Worm (Caenorhabditis elegans) whole organism, L4/young adult: ENCODE results near the gene parg-2.

ENCODE experiments used
- W03F9.2 ChIP-seq: fragments of 150-350 bp; optimal IDR thresholded peaks from 2 replicates; lab custom pipeline; 2014; ENCODE audit warnings: missing biosample characterization, missing genetic modification characterization
- dao-5 ChIP-seq: sonication (generic microtip); optimal IDR thresholded peaks from 2 replicates; lab custom pipeline; 2016; ENCODE audit warnings: missing genotype, missing genetic modification characterization, moderate library complexity, missing compliant biosample characterization
- him-1 ChIP-seq: sonication (generic microtip); optimal IDR thresholded peaks from 2 replicates; lab custom pipeline; 2016; ENCODE audit warnings: missing genotype, missing genetic modification reagents, missing genetic modification characterization, missing compliant biosample characterization

Gene parg-2

DNA sequence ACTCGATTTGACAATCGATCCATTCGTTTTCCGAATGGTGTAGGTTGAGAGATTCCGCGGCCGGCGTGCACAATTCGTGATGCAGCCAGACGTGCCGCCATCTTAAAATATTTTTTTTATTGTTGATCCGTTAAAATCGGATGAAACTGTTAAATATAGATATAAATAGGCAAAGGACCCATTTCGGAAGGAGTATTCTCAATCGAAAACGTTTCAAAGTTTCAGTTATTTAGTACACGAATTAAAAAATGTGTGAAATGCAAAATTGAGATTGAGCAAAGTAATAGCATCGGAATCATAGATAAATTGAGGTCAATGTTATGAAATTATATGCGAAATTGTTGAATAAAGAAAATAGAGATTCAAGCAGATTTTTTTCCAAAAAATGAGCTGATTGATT, 25.0 kb upstream of the parg-2 start, which contains the start of gene mrps-33:
mrps-33 (minus strand) TSS at position 101 of the 400 bp plus-strand sequence.
- TF ChIP-seq W03F9.2 (tag; lab: Kevin White, UChicago) (no peak), dao-5 (tag; lab: Kevin White, UChicago) (no peak), him-1 (tag; lab: Kevin White, UChicago) (no peak)

DNA sequence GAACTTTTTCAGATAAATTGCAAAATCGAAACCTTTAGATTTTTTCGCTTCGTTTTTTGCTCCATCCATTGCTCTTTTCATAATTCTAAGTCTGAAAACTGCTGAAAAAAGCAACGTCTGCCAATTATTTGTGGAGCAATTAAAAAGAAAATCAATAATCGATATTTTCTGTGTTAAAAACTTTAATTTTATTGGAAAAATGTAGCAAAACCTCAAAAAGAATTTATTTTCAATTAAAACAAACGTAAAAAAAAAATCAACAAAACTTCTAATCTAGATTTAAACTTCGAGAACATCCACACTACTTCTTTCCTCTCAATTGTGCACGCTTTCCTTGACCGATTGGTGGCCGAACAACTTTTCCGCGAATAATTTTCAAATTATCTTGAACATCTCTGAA, 24.4 kb upstream of the parg-2 start, which contains the start of gene F21D5.5:
F21D5.5 (minus strand) TSS at position 101 of the 400 bp plus-strand sequence.
- TF ChIP-seq him-1 (tag; lab: Kevin White, UChicago) = no peak

DNA sequence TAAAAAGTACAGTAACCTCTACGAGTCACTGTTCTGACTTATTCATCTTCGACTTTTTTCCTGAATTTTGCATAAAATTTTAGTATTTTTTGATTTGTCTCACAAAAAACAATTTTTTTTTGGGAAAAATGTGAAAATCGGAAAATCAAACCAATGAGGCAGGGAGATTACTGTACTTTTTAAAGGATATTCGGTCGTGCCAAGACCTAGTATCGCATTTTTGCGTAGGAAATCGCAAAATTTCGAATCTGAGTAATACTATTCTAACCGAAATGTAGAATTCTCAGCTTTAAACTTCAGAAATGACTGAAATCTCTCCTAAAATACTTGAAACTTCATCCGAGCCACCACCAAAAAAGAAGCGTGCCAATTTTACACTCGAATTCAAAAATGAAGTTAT, 22.9 kb upstream of the parg-2 start, which contains the start of gene F21D5.4:
F21D5.4 (plus strand) TSS at position 301 of the 400 bp plus-strand sequence.
- TF ChIP-seq W03F9.2 (tag; lab: Kevin White, UChicago) (no peak), him-1 (tag; lab: Kevin White, UChicago) (no peak), dao-5 (tag; lab: Kevin White, UChicago) (no peak)

DNA sequence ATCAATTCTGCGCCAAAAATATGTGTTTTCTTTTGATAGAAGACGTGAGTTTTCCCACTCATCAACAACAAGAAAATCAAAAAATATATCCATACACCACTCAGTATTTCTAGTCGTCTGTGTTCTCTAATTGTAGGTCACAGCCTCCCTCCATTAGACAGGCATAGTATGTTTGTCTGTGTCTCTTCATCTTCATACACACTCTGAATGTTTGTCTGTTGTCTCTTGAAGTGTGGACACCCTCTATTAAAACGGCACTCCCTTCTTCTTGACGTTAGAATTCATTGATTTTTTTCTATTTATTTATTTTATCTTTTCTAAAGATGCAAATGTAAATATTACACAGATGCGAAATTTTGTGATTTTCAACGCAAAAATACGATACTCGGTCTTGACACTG, 22.4 kb upstream of the parg-2 start:
- TF ChIP-seq him-1 (tag; lab: Kevin White, UChicago) (no peak), W03F9.2 (tag; lab: Kevin White, UChicago) (peak; percentile 10), dao-5 (tag; lab: Kevin White, UChicago) (no peak)

DNA sequence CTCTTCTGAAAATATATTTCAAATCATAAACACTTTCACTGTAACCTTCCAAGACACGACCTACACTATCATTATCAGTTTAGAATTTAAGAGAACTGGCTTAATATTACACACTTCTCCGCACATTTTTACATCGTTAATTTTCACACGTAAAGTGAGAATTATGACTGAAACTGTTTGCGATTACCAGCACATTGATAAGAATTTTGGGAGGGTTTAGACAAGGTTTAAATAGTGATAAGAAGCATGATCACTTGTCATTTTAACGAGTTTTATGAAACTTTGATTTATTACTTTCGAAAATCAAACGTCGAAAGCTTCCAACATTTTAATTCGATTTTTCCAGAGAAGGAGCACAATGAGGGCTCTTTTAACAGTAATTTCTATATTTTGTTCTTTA, 15.5 kb upstream of the parg-2 start, which contains the start of gene F21D5.3:
F21D5.3 (plus strand) TSS at position 347 of the 400 bp plus-strand sequence.
- no peak for TF ChIP-seq him-1 (tag; lab: Kevin White, UChicago)
- TF ChIP-seq W03F9.2 (tag; lab: Kevin White, UChicago) = no peak
- TF ChIP-seq dao-5 (tag; lab: Kevin White, UChicago) = no peak

DNA sequence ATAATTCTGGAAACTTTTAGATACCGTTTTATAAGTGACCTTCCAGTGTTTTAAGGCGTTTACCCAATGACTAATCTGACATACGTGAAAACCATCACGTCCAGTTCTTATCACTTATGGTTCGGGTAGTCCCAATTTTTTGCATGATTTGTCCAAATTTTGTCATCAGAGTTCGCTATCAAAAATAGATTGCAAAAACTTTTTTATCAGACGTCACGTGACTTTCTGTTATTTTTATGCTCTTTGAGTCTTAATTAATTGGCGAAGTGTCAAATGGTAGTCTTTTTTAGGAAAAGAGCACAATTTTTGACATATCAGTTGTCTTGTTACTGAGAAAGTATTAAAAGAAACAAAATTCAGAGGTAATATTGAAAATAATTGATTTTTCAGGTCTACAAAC, 14.7 kb upstream of the parg-2 start:
- TF ChIP-seq W03F9.2 (tag; lab: Kevin White, UChicago) (no peak), him-1 (tag; lab: Kevin White, UChicago) (no peak), dao-5 (tag; lab: Kevin White, UChicago) (no peak)

DNA sequence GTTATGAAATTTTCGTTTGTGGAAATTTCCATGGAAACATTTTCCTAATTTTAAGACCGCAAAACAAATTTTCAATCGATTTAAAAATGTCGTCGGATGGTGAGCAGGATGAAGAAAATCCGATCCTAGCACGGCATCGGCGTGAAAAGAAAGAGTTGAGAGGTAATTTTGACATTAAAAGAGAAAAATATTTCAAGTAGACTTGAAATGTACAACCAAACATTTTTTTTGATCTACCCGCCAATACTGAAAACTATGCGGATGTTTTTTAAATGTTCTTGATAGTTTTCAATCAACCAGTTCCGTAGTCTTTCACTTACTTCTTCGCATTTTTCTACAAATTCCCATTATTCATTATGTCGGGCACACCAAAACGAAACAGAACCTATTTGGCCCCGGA, 13.2 kb upstream of the parg-2 start, which contains the start of gene otub-3:
otub-3 (plus strand) TSS at position 56 of the 400 bp plus-strand sequence.
- TF ChIP-seq dao-5 (tag; lab: Kevin White, UChicago) = no peak
- TF ChIP-seq W03F9.2 (tag; lab: Kevin White, UChicago) = no peak
- no peak for TF ChIP-seq him-1 (tag; lab: Kevin White, UChicago)

DNA sequence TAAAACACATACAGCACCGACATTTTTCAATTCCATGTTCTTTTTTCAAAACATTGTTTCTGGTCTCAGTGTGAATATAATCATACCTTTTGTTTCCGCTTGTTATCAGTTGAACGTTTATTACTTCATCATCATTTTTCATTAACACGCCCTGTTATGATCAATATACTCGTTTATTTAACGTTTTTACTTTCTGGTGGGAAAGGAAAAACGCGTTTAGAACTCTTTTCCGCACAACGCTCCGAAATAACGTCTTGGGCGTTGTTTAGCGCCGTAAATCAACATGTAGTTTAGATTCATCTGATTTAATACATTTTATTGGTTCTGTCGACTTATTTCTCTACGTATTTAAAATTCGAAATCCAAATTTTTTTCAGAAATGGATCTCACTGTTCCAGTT, 10.4 kb upstream of the parg-2 start, which contains the start of gene pgm-3:
pgm-3 (plus strand) TSS at position 378 of the 400 bp plus-strand sequence.
- TF ChIP-seq W03F9.2 (tag; lab: Kevin White, UChicago) = no peak
- TF ChIP-seq him-1 (tag; lab: Kevin White, UChicago) = no peak
- TF ChIP-seq dao-5 (tag; lab: Kevin White, UChicago) = no peak

DNA sequence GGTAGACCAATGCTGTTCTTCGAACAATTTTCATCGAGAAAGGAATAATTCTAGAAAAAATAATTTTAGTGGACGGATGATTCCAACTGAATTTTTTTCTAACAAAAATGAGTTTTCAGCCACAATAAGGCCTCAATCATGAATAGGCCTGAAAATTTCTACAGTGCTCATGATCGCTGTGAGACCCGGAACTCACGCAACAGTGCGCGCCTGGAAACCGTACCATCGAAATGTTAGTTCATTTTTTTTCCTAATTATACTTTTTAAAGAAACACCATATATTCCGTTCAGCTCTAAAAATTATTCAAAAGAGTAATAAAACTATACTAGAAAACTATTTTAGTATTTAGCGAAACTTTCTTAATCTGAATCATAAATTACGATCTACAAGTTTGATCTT, 10.0 kb upstream of the parg-2 start:
- no peak for TF ChIP-seq dao-5 (tag; lab: Kevin White, UChicago)
- TF ChIP-seq W03F9.2 (tag; lab: Kevin White, UChicago) = no peak
- TF ChIP-seq him-1 (tag; lab: Kevin White, UChicago) = no peak

DNA sequence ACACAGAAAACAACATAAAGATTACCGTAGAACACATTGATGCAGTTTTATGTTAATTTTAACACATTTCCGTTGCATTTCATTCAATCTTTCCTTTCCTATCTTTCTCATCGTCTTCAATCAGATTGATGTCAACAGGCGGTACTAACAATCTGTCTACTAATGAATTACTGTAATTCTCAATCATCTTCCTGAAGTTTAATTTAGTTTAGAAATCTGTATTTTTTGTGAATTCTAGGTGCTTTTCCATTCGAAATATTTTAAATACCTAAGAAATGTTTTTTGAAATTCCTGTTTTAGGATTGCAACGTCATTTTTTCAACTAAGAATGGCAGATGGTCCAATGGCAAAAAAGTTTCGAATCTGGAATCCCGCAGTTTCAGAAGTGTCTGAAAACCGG, 8.8 kb upstream of the parg-2 start, which contains the start of gene F21D5.9:
F21D5.9 (plus strand) TSS at position 301 of the 400 bp plus-strand sequence.
- TF ChIP-seq W03F9.2 (tag; lab: Kevin White, UChicago) = no peak
- no peak for TF ChIP-seq dao-5 (tag; lab: Kevin White, UChicago)
- no peak for TF ChIP-seq him-1 (tag; lab: Kevin White, UChicago)

DNA sequence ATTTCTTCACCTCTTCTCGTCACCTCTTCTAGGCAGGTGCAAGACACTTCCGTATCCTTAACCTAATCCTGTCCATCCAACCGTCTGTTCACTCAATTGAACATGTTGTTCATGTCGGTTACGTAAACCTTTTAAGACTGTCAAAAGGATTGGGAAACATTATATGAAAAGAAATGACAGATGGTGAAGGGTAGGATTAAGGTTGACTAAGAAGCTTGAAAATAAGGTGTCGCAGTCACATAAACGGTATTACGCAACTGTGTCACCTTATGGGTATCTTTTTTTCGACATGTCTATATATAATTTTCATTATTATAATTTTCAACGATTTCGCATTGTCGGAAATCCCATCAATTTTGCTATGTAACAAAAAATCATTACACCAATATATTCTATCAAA, 7.9 kb upstream of the parg-2 start:
- TF ChIP-seq dao-5 (tag; lab: Kevin White, UChicago) (no peak), W03F9.2 (tag; lab: Kevin White, UChicago) (no peak), him-1 (tag; lab: Kevin White, UChicago) (no peak)

DNA sequence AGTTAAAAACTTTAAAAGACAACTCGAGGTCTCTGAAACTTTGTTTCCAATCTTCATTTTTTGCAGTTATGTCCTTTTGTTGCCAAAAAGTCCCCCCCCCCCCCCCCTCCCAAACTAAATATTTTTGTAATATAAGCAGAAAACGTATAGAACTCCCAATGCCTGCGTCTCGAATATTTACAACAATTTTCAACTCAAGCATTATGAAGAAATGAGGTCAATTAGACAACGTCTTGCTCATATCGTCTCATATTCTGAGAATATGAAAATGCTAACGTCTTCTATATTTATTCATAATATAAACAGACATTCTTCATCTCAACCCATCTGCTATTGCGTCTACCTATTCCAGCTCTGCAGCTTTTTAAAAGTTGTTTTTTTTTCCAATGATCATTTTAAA, 3.2 kb upstream of the parg-2 start, which contains the start of gene H23L24.1:
H23L24.1 (plus strand) TSS at position 301 of the 400 bp plus-strand sequence.
- TF ChIP-seq dao-5 (tag; lab: Kevin White, UChicago) (no peak), him-1 (tag; lab: Kevin White, UChicago) (no peak), W03F9.2 (tag; lab: Kevin White, UChicago) (no peak)

DNA sequence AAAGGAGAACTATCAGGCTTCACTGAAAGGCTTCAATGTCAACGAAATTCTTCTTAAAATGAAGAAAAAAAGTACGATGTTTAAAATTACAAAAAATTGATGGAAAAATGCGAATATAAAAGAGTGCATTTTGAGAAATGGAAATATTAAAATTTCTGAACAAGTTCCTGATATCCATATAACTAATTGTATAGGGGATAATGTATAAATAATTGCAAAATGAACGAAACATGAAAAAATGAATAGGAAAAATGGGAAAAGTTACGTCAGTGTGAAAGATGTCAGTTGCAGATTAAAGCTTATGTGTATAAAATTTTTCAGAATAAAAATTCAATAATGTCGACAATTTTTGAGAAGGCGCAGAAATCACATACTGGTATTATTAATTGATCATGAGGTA, 6.9 kb downstream of the parg-2 start:
- no peak for TF ChIP-seq dao-5 (tag; lab: Kevin White, UChicago)
- no peak for TF ChIP-seq him-1 (tag; lab: Kevin White, UChicago)
- no peak for TF ChIP-seq W03F9.2 (tag; lab: Kevin White, UChicago)

DNA sequence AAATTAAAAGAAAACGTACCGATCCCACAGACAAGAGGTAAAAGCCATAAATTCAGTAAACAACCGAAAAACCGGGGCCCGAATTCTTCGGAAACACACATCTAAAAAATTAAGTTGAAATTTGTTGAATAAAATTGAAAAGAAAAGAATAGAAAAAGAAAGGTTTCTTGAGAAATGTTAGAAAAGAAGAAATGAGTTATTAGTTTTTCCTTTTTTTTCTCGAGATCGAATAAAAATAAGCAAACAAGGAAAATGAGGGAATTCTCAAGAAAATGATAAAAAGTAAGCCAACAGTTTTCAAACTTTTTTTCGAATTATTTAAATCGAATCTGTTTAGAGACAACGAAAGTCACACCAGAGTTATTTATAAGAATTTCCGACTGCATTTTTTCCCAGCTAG, 9.4 kb downstream of the parg-2 start, which contains the start of gene H23L24.4:
H23L24.4 (minus strand) TSS at position 101 of the 400 bp plus-strand sequence.
- TF ChIP-seq dao-5 (tag; lab: Kevin White, UChicago) (no peak), him-1 (tag; lab: Kevin White, UChicago) (no peak), W03F9.2 (tag; lab: Kevin White, UChicago) (no peak)
